Fruit fly (Drosophila melanogaster) whole organism, adult: ENCODE data around the gene CG31516.

ENCODE experiments used
- CG12768 ChIP-seq: fragments of 200-800 bp; sonication (Bioruptor generic); optimal IDR thresholded peaks from 2 replicates; lab custom pipeline; 2017; ENCODE audit warnings: missing biosample characterization, missing genetic modification characterization, mild to moderate bottlenecking, moderate library complexity, missing genetic modification reagents
- CG1620 ChIP-seq: fragments of 200-800 bp; sonication (Bioruptor generic); optimal IDR thresholded peaks from 2 replicates; lab custom pipeline; 2016; ENCODE audit warnings: missing biosample characterization, missing genetic modification characterization
- CG33017 ChIP-seq: fragments of 200-800 bp; sonication (Bioruptor generic); optimal IDR thresholded peaks from 2 replicates; lab custom pipeline; 2018; ENCODE audit warnings: missing biosample characterization, mild to moderate bottlenecking, missing genetic modification characterization, moderate library complexity
- CG5204 ChIP-seq: fragments of 200-800 bp; sonication (Bioruptor generic); optimal IDR thresholded peaks from 2 replicates; lab custom pipeline; 2016; ENCODE audit warnings: missing biosample characterization, missing genetic modification characterization
- CG7045 ChIP-seq: fragments of 200-800 bp; sonication (Bioruptor generic); optimal IDR thresholded peaks from 2 replicates; lab custom pipeline; 2017; ENCODE audit warnings: missing biosample characterization, mild to moderate bottlenecking, missing genetic modification characterization
- CG7101 ChIP-seq: fragments of 200-800 bp; sonication (Bioruptor generic); optimal IDR thresholded peaks from 2 replicates; lab custom pipeline; 2018; ENCODE audit warnings: missing biosample characterization, mild to moderate bottlenecking, missing genetic modification characterization, moderate library complexity
- Mnt ChIP-seq: fragments of 200-800 bp; sonication (Bioruptor generic); optimal IDR thresholded peaks from 2 replicates; lab custom pipeline; 2016; ENCODE audit warnings: missing biosample characterization, mild to moderate bottlenecking, missing genetic modification characterization
- bab1 ChIP-seq: fragments of 200-800 bp; sonication (Bioruptor generic); optimal IDR thresholded peaks from 3 replicates; lab custom pipeline; 2019; ENCODE audit warnings: missing biosample characterization, mild to moderate bottlenecking, missing genetic modification characterization, moderate library complexity
- cic ChIP-seq: fragments of 200-800 bp; sonication (Bioruptor generic); optimal IDR thresholded peaks from 2 replicates; lab custom pipeline; 2017; ENCODE audit warnings: missing biosample characterization, mild to moderate bottlenecking, missing genetic modification characterization, moderate library complexity
- kay ChIP-seq: fragments of 200-800 bp; sonication (Bioruptor generic); peaks from one replicate; lab custom pipeline; 2016; ENCODE audit warnings: missing biosample characterization, missing genetic modification characterization, borderline replicate concordance
- toe ChIP-seq: fragments of 200-800 bp; sonication (Bioruptor generic); optimal IDR thresholded peaks from 2 replicates; lab custom pipeline; 2016; ENCODE audit warnings: missing biosample characterization, missing genetic modification characterization

- TF ChIP-seq kay (GFP tag; lab: Kevin White, UChicago), result peak; percentile 17
- TF ChIP-seq bab1 (GFP tag; lab: Kevin White, UChicago), result no peak
- TF ChIP-seq CG1620 (GFP tag; lab: Kevin White, UChicago), result no peak
- no peak for TF ChIP-seq Mnt (GFP tag; lab: Kevin White, UChicago)
- TF ChIP-seq cic (GFP tag; lab: Kevin White, UChicago), result no peak
- no peak for TF ChIP-seq CG12768 (GFP tag; lab: Kevin White, UChicago)
- TF ChIP-seq CG7101 (tag; lab: Kevin White, UChicago), result no peak
- no peak for TF ChIP-seq CG7045 (GFP tag; lab: Kevin White, UChicago)
- no peak for TF ChIP-seq CG5204
- TF ChIP-seq toe, result no peak
- no peak for TF ChIP-seq CG33017 (tag; lab: Kevin White, UChicago)
These were observed 46.5 kb upstream of the CG31516 start, which contains the start of gene CG1092 for dm6 chr3R:4266470-4266869.
